Worm (Caenorhabditis elegans): ENCODE results near the gene B0285.3.

- no peak for TF ChIP-seq efl-1 (optimal IDR thresholded peaks at IDR 0.05)
- TF ChIP-seq efl-1 (GFP tag; optimal IDR thresholded peaks at IDR 0.05 in 1 of 2) = no peak
- no peak for TF ChIP-seq lsy-2 (tag; optimal IDR thresholded peaks at IDR 0.05)
- no peak for TF ChIP-seq snpc-4 (tag; optimal IDR thresholded peaks at IDR 0.05)
- no peak for TF ChIP-seq pax-3 (tag; optimal IDR thresholded peaks at IDR 0.05)
- no peak for TF ChIP-seq sox-4 (tag; optimal IDR thresholded peaks at IDR 0.05)
- no peak for TF ChIP-seq nhr-77 (tag; optimal IDR thresholded peaks at IDR 0.05)
- TF ChIP-seq unc-62 (GFP tag; optimal IDR thresholded peaks at IDR 0.05) = no peak
- TF ChIP-seq aha-1 (tag; optimal IDR thresholded peaks at IDR 0.05) = no peak
- no peak for TF ChIP-seq F16B12.6 (tag; optimal IDR thresholded peaks at IDR 0.05)
Measured at ce11 chrIII:4390421-4390820, 47.3 kb upstream of the B0285.3 start.

Data from whole organism, L1 larva.